Worm (Caenorhabditis elegans): ENCODE results near the gene K09D9.1.

- TF ChIP-seq cog-1 (tag; optimal IDR thresholded peaks at IDR 0.05) (no peak), T22C8.4 (GFP tag; IDR thresholded peaks at IDR 0.05) (no peak), tab-1 (GFP tag; IDR thresholded peaks at IDR 0.05) (no peak), med-1 (GFP tag; optimal IDR thresholded peaks at IDR 0.05; ENCODE audit: insufficient read depth) (no peak), ref-1 (GFP tag; conservative IDR thresholded peaks at IDR 0.05) (no peak), flt-1 (GFP tag; IDR thresholded peaks at IDR 0.05) (no peak), klf-2 (GFP tag; conservative IDR thresholded peaks at IDR 0.05) (no peak), ztf-23 (GFP tag; IDR thresholded peaks at IDR 0.05) (no peak), ztf-29 (GFP tag; IDR thresholded peaks at IDR 0.05) (no peak)
Observed at ce11 chrV:3981680-3982079, 43.2 kb upstream of the K09D9.1 start, which contains the start of gene nlp-30.

Data from whole organism, midembryonic.